Worm (Caenorhabditis elegans) whole organism, early embryonic: ENCODE results near the gene cest-2.3.

Experiments used
- F13C5.2 ChIP-seq: sonication (generic microtip); optimal IDR thresholded peaks from 2 replicates; lab custom pipeline; 2017; ENCODE audit warnings: mild to moderate bottlenecking, missing genetic modification characterization, inconsistent platforms, missing compliant biosample characterization
- aly-1 ChIP-seq: sonication (generic microtip); optimal IDR thresholded peaks from 2 replicates; lab custom pipeline; 2016; ENCODE audit warnings: missing genetic modification characterization, missing compliant biosample characterization
- ama-1 ChIP-seq: fragments of 150-350 bp; optimal IDR thresholded peaks from 2 replicates; lab custom pipeline; 2014
- ceh-13 ChIP-seq: fragments of 200-800 bp; sonication (Bioruptor generic); optimal IDR thresholded peaks from 2 replicates; lab custom pipeline; 2018; ENCODE audit warnings: mild to moderate bottlenecking, missing genetic modification characterization, missing compliant biosample characterization
- ceh-36 ChIP-seq: sonication (generic microtip); optimal IDR thresholded peaks from 2 replicates; lab custom pipeline; 2016; ENCODE audit warnings: missing genetic modification characterization, inconsistent platforms, missing compliant biosample characterization
- ets-7 ChIP-seq: sonication (generic microtip); optimal IDR thresholded peaks from 2 replicates; lab custom pipeline; 2016; ENCODE audit warnings: missing genotype, missing genetic modification characterization, missing compliant biosample characterization
- flt-1 ChIP-seq: fragments of 200-800 bp; sonication (Bioruptor generic); IDR thresholded peaks from 2 replicates; pipeline ENCODE4 v1.3.6; 2022; ENCODE audit warnings: missing genetic modification characterization, missing compliant biosample characterization
- hmbx-1 ChIP-seq: sonication (generic microtip); optimal IDR thresholded peaks from 2 replicates; lab custom pipeline; 2016; ENCODE audit warnings: mild to moderate bottlenecking, missing genetic modification characterization, missing compliant biosample characterization
- hmg-4 ChIP-seq: fragments of 200-800 bp; sonication (Bioruptor generic); optimal IDR thresholded peaks from 2 replicates; lab custom pipeline; 2018; ENCODE audit warnings: mild to moderate bottlenecking, missing genetic modification characterization, missing compliant biosample characterization
- hnd-1 ChIP-seq: sonication (generic microtip); optimal IDR thresholded peaks from 2 replicates; lab custom pipeline; 2016; ENCODE audit warnings: missing genetic modification characterization, missing compliant biosample characterization
- pes-1 ChIP-seq: fragments of 200-800 bp; sonication (Bioruptor generic); IDR thresholded peaks from 2 replicates; pipeline ENCODE4 v1.3.6; 2022; ENCODE audit warnings: missing genetic modification reagents, missing genetic modification characterization, missing compliant biosample characterization
- tbx-11 ChIP-seq: fragments of 200-800 bp; sonication (Bioruptor generic); IDR thresholded peaks from 2 replicates; pipeline ENCODE4 v1.3.6; 2022; ENCODE audit warnings: missing genetic modification characterization, missing compliant biosample characterization
- tbx-37 ChIP-seq: fragments of 200-800 bp; sonication (Bioruptor generic); conservative IDR thresholded peaks from 2 replicates; pipeline ENCODE4 v1.3.6; 2022; ENCODE audit warnings: missing genetic modification reagents, missing genetic modification characterization, missing compliant biosample characterization
- tra-4 ChIP-seq: sonication (generic microtip); optimal IDR thresholded peaks from 2 replicates; lab custom pipeline; 2017; ENCODE audit warnings: missing genetic modification characterization, missing compliant biosample characterization

DNA sequence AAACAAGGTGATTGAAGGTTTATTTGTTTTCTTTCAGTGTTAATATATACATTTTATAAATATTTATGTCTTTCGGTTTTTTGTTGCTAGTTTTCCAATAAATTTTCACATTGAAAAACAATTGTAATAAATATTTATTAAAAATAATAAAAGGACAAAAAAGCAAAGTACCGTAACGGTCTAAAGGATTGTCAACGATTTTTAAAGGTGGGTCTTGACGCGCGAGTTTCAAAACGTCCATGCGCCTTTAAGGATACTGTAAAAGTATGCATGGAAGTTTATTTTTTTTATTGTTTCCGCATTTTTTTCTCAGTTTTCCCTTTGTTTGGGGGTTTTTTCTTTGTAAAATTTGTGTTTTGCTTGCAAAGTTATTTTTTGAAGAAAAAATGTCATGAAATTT, 10.1 kb upstream of the cest-2.3 start:
- TF ChIP-seq hmbx-1 (tag; lab: Kevin White, UChicago), result no peak
- no peak for TF ChIP-seq ama-1 (lab: Kevin White, UChicago)
- no peak for TF ChIP-seq ceh-13 (GFP tag; lab: Kevin White, UChicago)
- TF ChIP-seq hmg-4, result no peak
- TF ChIP-seq tbx-11 (GFP tag; lab: Robert Waterston, UW), result no peak
- no peak for TF ChIP-seq F13C5.2 (tag; lab: Kevin White, UChicago)
- TF ChIP-seq tbx-37 (GFP tag; lab: Robert Waterston, UW), result no peak
- no peak for TF ChIP-seq pes-1
- TF ChIP-seq ets-7 (tag; lab: Kevin White, UChicago), result no peak
- no peak for TF ChIP-seq flt-1 (GFP tag; lab: Robert Waterston, UW)
- TF ChIP-seq tra-4 (tag; lab: Kevin White, UChicago), result no peak
- no peak for TF ChIP-seq aly-1 (tag; lab: Kevin White, UChicago)
- TF ChIP-seq ceh-36 (tag; lab: Kevin White, UChicago), result no peak
- TF ChIP-seq hnd-1, result no peak
